Worm (Caenorhabditis elegans) whole organism, L2 larva: ENCODE results near the gene Y43E12A.2.

Experiments
- alr-1 ChIP-seq: fragments of 150-350 bp; optimal IDR thresholded peaks from 2 replicates; lab custom pipeline; 2014; ENCODE audit warnings: missing biosample characterization, missing genetic modification characterization
- ama-1 ChIP-seq: fragments of 150-350 bp; optimal IDR thresholded peaks from 2 replicates; lab custom pipeline; 2018; ENCODE audit warnings: inconsistent platforms
- fos-1 ChIP-seq: fragments of 150-350 bp; optimal IDR thresholded peaks from 2 replicates; lab custom pipeline; 2014; ENCODE audit warnings: missing biosample characterization, missing genetic modification characterization
- gmeb-1 ChIP-seq: fragments of 150-350 bp; optimal IDR thresholded peaks from 2 replicates; lab custom pipeline; 2014; ENCODE audit warnings: missing biosample characterization, missing genetic modification characterization
- nhr-25 ChIP-seq: fragments of 150-350 bp; sonication (generic microtip); optimal IDR thresholded peaks from 3 replicates; lab custom pipeline; 2014; ENCODE audit warnings: missing biosample characterization, missing genetic modification characterization

ce11 chrIV:10966359-10966758 is 15.5 kb upstream of the Y43E12A.2 start, which contains the start of the genes aqp-3 and Y69E1A.8:
- TF ChIP-seq alr-1 (tag; lab: Kevin White, UChicago), result no peak
- no peak for TF ChIP-seq fos-1 (tag; lab: Kevin White, UChicago)
- no peak for TF ChIP-seq ama-1 (lab: Kevin White, UChicago)
- no peak for TF ChIP-seq nhr-25 (tag; lab: Kevin White, UChicago)
- TF ChIP-seq gmeb-1 (tag; lab: Kevin White, UChicago), result no peak
